Fruit fly (Drosophila melanogaster) ovary, adult (tissue): Measurements from ENCODE around the gene Srx.

Experiments used
- CG17801 ChIP-seq: fragments of 200-800 bp; optimal IDR thresholded peaks from 2 replicates; lab custom pipeline; 2019; ENCODE audit warnings: missing biosample characterization, mild to moderate bottlenecking, missing genetic modification characterization, moderate library complexity; ENCODE audit not compliant: partially characterized antibody

Gene Srx

dm6 chrX:17834754-17835153, 22.0 kb upstream of the Srx start:
- peak; percentile 24 for TF ChIP-seq CG17801

dm6 chrX:17836420-17836932, 20.3 kb upstream of the Srx start:
- TF ChIP-seq CG17801: no peak

dm6 chrX:17841923-17842322, 14.9 kb upstream of the Srx start, which contains the start of gene Taf9:
Gene Taf9, plus strand, starts transcription at chrX:17842161.
- TF ChIP-seq CG17801: no peak

dm6 chrX:17844623-17845022, 12.2 kb upstream of the Srx start, which contains the start of the genes CG8142 and Ucp4A:
Gene CG8142, minus strand, starts transcription at chrX:17844704.
Gene Ucp4A, plus strand, starts transcription at chrX:17844949.
- peak; percentile 96 for TF ChIP-seq CG17801

- TF ChIP-seq CG17801: no peak
Measured at dm6 chrX:17845820-17846379, 10.9 kb upstream of the Srx start.

dm6 chrX:17850179-17850578, 6.6 kb upstream of the Srx start, which contains the start of the genes CG15814 and Spt7:
Gene CG15814, minus strand, starts transcription at chrX:17850342.
Gene Spt7, plus strand, starts transcription at chrX:17850460.
- TF ChIP-seq CG17801: peak; percentile 63

dm6 chrX:17852457-17852856, 4.3 kb upstream of the Srx start, which contains the start of gene CG32554:
Gene CG32554, minus strand, starts transcription at chrX:17852685.
- TF ChIP-seq CG17801: no peak

- TF ChIP-seq CG17801: no peak
Measured at dm6 chrX:17856029-17856428, 745 bp upstream of the Srx start, which contains the start of gene Mco4. Gene Mco4, minus strand, starts transcription at chrX:17856129.

- no peak for TF ChIP-seq CG17801
Measured at dm6 chrX:17857809-17858208, 1.0 kb downstream of the Srx start.

- peak; percentile 54 for TF ChIP-seq CG17801
Measured at dm6 chrX:17860711-17861110, 3.9 kb downstream of the Srx start, which contains the start of the genes Arp8 and CG6769. Gene Arp8, minus strand, starts transcription at chrX:17860800. Gene CG6769, plus strand, starts transcription at chrX:17861002.

dm6 chrX:17865103-17865502, 8.3 kb downstream of the Srx start:
- no peak for TF ChIP-seq CG17801

- no peak for TF ChIP-seq CG17801
Measured at dm6 chrX:17870614-17871394, 14.0 kb downstream of the Srx start.

- no peak for TF ChIP-seq CG17801
Measured at dm6 chrX:17872310-17872709, 15.5 kb downstream of the Srx start.

dm6 chrX:17873329-17873728, 16.6 kb downstream of the Srx start:
- no peak for TF ChIP-seq CG17801

- TF ChIP-seq CG17801: no peak
Measured at dm6 chrX:17875014-17875589, 18.3 kb downstream of the Srx start.

dm6 chrX:17875695-17876094, 18.9 kb downstream of the Srx start:
- no peak for TF ChIP-seq CG17801

- no peak for TF ChIP-seq CG17801
Measured at dm6 chrX:17876518-17876917, 19.7 kb downstream of the Srx start.
